Worm (Caenorhabditis elegans) whole organism, L4 larva: ENCODE measurements around the gene egl-43.

Experiments used
- D1046.2 ChIP-seq: fragments of 200-800 bp; sonication (Bioruptor generic); IDR thresholded peaks from 2 replicates; pipeline ENCODE4 v1.3.6; 2022; ENCODE audit warnings: missing genetic modification characterization, missing compliant biosample characterization
- ceh-82 ChIP-seq: sonication (generic microtip); optimal IDR thresholded peaks from 2 replicates; lab custom pipeline; 2017; ENCODE audit warnings: missing biosample characterization, missing genetic modification characterization
- dmd-6 ChIP-seq: fragments of 200-800 bp; sonication (Bioruptor generic); IDR thresholded peaks from 2 replicates; pipeline ENCODE4 v1.3.6; 2022; ENCODE audit warnings: missing genetic modification reagents, missing genetic modification characterization, missing compliant biosample characterization
- duxl-1 ChIP-seq: sonication (generic microtip); optimal IDR thresholded peaks from 2 replicates; lab custom pipeline; 2016; ENCODE audit warnings: mild to moderate bottlenecking, missing genetic modification characterization, moderate library complexity, missing compliant biosample characterization; ENCODE audit not compliant: poor library complexity
- dve-1 ChIP-seq: sonication (generic microtip); optimal IDR thresholded peaks from 2 replicates; lab custom pipeline; 2017; ENCODE audit warnings: antibody characterized with exemption, mild to moderate bottlenecking, missing genetic modification characterization, missing compliant biosample characterization; ENCODE audit not compliant: insufficient read depth
- lin-13 ChIP-seq: fragments of 150-350 bp; optimal IDR thresholded peaks from 2 replicates; lab custom pipeline; 2014; ENCODE audit warnings: missing biosample characterization, missing genetic modification reagents, missing genetic modification characterization
- nhr-42 ChIP-seq: fragments of 200-800 bp; sonication (Bioruptor generic); IDR thresholded peaks from 2 replicates; pipeline ENCODE4 v1.3.6; 2022; ENCODE audit warnings: missing genetic modification characterization, missing compliant biosample characterization

DNA sequence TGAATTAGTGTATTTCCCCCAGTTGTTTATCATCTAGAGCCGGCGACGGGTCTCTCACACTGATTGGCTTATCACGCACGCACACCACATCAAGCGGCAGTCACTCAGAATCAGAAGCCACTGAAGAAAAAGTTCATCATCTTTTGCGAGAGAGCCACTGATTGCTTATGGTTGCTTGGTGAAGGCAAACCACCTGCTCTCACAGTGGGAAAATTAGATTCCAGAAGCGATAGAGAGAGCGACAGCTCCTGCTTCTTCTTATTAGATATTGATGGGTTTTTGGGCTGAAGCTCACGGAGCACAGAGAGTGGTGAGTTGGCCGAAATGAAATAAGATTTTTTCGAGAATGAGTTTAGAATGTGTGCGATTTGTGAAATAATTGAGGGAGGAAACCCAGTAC, 1.1 kb downstream of the egl-43 start:
- no peak for TF ChIP-seq dve-1 (tag; lab: Kevin White, UChicago)
- TF ChIP-seq duxl-1 (tag; lab: Kevin White, UChicago): no peak
- TF ChIP-seq lin-13 (GFP tag; lab: Kevin White, UChicago): no peak
- TF ChIP-seq nhr-42 (GFP tag; lab: Robert Waterston, UW): no peak
- TF ChIP-seq dmd-6 (GFP tag; lab: Robert Waterston, UW): no peak
- no peak for TF ChIP-seq ceh-82 (tag; lab: Kevin White, UChicago)
- TF ChIP-seq D1046.2: no peak
